Fruit fly (Drosophila melanogaster) whole organism, embryonic: ENCODE data around the gene Hpd.

Experiments used
- Adf1 ChIP-seq: fragments of 200-800 bp; sonication (Bioruptor generic); IDR thresholded peaks from 2 replicates; pipeline ENCODE4 v1.3.6; 2022; ENCODE audit warnings: missing biosample characterization, missing genetic modification characterization
- Asciz ChIP-seq: fragments of 200-800 bp; sonication (Bioruptor generic); optimal IDR thresholded peaks from 2 replicates; lab custom pipeline; 2017; ENCODE audit warnings: missing biosample characterization, mild to moderate bottlenecking, missing genetic modification characterization, missing genetic modification reagents
- Bdp1 ChIP-seq: fragments of 200-800 bp; sonication (Bioruptor generic); optimal IDR thresholded peaks from 3 replicates; lab custom pipeline; 2016; ENCODE audit warnings: missing biosample characterization, missing genetic modification characterization
- CG10321 ChIP-seq: fragments of 200-800 bp; sonication (Bioruptor generic); IDR thresholded peaks from 2 replicates; pipeline ENCODE4 v1.3.6; 2022; ENCODE audit warnings: missing biosample characterization, missing genetic modification characterization
- CG12236 ChIP-seq: fragments of 200-800 bp; sonication (Bioruptor generic); optimal IDR thresholded peaks from 2 replicates; lab custom pipeline; 2016; ENCODE audit warnings: missing biosample characterization, missing genetic modification characterization
- CG13624 ChIP-seq: fragments of 200-800 bp; sonication (Bioruptor generic); optimal IDR thresholded peaks from 2 replicates; lab custom pipeline; 2016; ENCODE audit warnings: missing biosample characterization, missing genetic modification characterization
- CG14860 ChIP-seq: fragments of 200-800 bp; sonication (Bioruptor generic); IDR thresholded peaks from 3 replicates; pipeline ENCODE4 v1.3.6; 2022; ENCODE audit warnings: missing biosample characterization, missing genetic modification characterization; ENCODE audit not compliant: partially characterized antibody
- CG16815 ChIP-seq: fragments of 200-800 bp; sonication (Bioruptor generic); optimal IDR thresholded peaks from 3 replicates; lab custom pipeline; 2017; ENCODE audit warnings: missing biosample characterization, mild to moderate bottlenecking, missing genetic modification characterization
- CG18476 ChIP-seq: fragments of 200-800 bp; sonication (Bioruptor generic); optimal IDR thresholded peaks from 2 replicates; lab custom pipeline; 2016; ENCODE audit warnings: missing biosample characterization, mild to moderate bottlenecking, missing genetic modification characterization
- CG7372 ChIP-seq: fragments of 200-800 bp; sonication (Bioruptor generic); IDR thresholded peaks from 2 replicates; pipeline ENCODE4 v1.3.6; 2022; ENCODE audit warnings: missing biosample characterization, missing genetic modification characterization
- CG8478 ChIP-seq: fragments of >200 bp; optimal IDR thresholded peaks from 2 replicates; lab custom pipeline; 2018
- CkIIα-i1 ChIP-seq: fragments of 200-800 bp; sonication (Bioruptor generic); IDR thresholded peaks from 2 replicates; pipeline ENCODE4 v1.3.6; 2022; ENCODE audit warnings: missing biosample characterization, missing genetic modification characterization
- CrebB ChIP-seq: fragments of 200-800 bp; sonication (Bioruptor generic); optimal IDR thresholded peaks from 3 replicates; lab custom pipeline; 2018; ENCODE audit warnings: missing biosample characterization, mild to moderate bottlenecking, missing genetic modification characterization
- D19A ChIP-seq: fragments of 200-800 bp; optimal IDR thresholded peaks from 3 replicates; lab custom pipeline; 2019; ENCODE audit warnings: missing biosample characterization, mild to moderate bottlenecking, missing genetic modification characterization, moderate library complexity
- Dbx ChIP-seq: fragments of 200-800 bp; sonication (Bioruptor generic); IDR thresholded peaks from 3 replicates; pipeline ENCODE4 v1.3.6; 2022; ENCODE audit warnings: missing biosample characterization, missing genetic modification characterization
- Dref ChIP-seq: fragments of 200-800 bp; sonication (Bioruptor generic); IDR thresholded peaks from 2 replicates; pipeline ENCODE4 v1.3.6; 2022; ENCODE audit warnings: missing biosample characterization, missing genetic modification characterization
- Eip74EF ChIP-seq, 2 experiments: fragments of 200-800 bp in 1 of 2; fragments of >200 bp in 1 of 2; sonication (Bioruptor generic) in 1 of 2; optimal IDR thresholded peaks; 2 replicates each; lab custom pipeline; 2017 to 2019; ENCODE audit warnings: missing biosample characterization in 2 of 2, missing genetic modification characterization in 2 of 2, mild to moderate bottlenecking in 1 of 2, moderate library complexity in 1 of 2
- Lhr ChIP-seq: fragments of 200-800 bp; sonication (Bioruptor generic); optimal IDR thresholded peaks from 3 replicates; lab custom pipeline; 2017; ENCODE audit warnings: mild to moderate bottlenecking, missing biosample characterization, missing genetic modification reagents, missing genetic modification characterization
- Mad ChIP-seq: fragments of 200-800 bp; sonication (Bioruptor generic); optimal IDR thresholded peaks from 2 replicates; lab custom pipeline; 2016; ENCODE audit warnings: missing biosample characterization, missing genetic modification characterization
- Meics ChIP-seq: fragments of 200-800 bp; sonication (Bioruptor generic); optimal IDR thresholded peaks from 2 replicates; lab custom pipeline; 2017; ENCODE audit warnings: missing biosample characterization, mild to moderate bottlenecking, missing genetic modification characterization
- Nf-YA ChIP-seq: fragments of 200-800 bp; sonication (Bioruptor generic); IDR thresholded peaks from 2 replicates; pipeline ENCODE4 v1.3.6; 2022; ENCODE audit warnings: missing biosample characterization, missing genetic modification characterization
- Oaz ChIP-seq: fragments of 200-800 bp; sonication (Bioruptor generic); IDR thresholded peaks from 2 replicates; pipeline ENCODE4 v1.3.6; 2022; ENCODE audit warnings: missing biosample characterization, missing genetic modification characterization
- ac ChIP-seq: fragments of 200-800 bp; sonication (Bioruptor generic); optimal IDR thresholded peaks from 3 replicates; lab custom pipeline; 2017; ENCODE audit warnings: missing biosample characterization, mild to moderate bottlenecking, missing genetic modification characterization
- ap ChIP-seq: fragments of 200-800 bp; sonication (Bioruptor generic); IDR thresholded peaks from 2 replicates; pipeline ENCODE4 v1.3.6; 2022; ENCODE audit warnings: missing biosample characterization, missing genetic modification characterization
- br ChIP-seq: fragments of >200 bp; optimal IDR thresholded peaks from 2 replicates; lab custom pipeline; 2017
- caup ChIP-seq: fragments of 200-800 bp; sonication (Bioruptor generic); optimal IDR thresholded peaks from 3 replicates; lab custom pipeline; 2017; ENCODE audit warnings: missing biosample characterization, mild to moderate bottlenecking, missing genetic modification characterization, moderate library complexity; ENCODE audit not compliant: severe bottlenecking
- chif ChIP-seq, 2 experiments: fragments of 200-800 bp; sonication (Bioruptor generic); optimal IDR thresholded peaks; 3 replicates each; lab custom pipeline; 2016; ENCODE audit warnings: missing biosample characterization in 2 of 2, missing genetic modification characterization in 2 of 2
- chn ChIP-seq: fragments of 200-800 bp; sonication (Bioruptor generic); optimal IDR thresholded peaks from 2 replicates; lab custom pipeline; 2016; ENCODE audit warnings: missing biosample characterization, missing genetic modification characterization
- da ChIP-seq: fragments of 200-800 bp; sonication (Bioruptor generic); optimal IDR thresholded peaks from 2 replicates; lab custom pipeline; 2016; ENCODE audit warnings: missing biosample characterization, missing genetic modification characterization
- danr ChIP-seq: fragments of 200-800 bp; sonication (Bioruptor generic); IDR thresholded peaks from 2 replicates; pipeline ENCODE4 v1.3.6; 2022; ENCODE audit warnings: missing biosample characterization, missing genetic modification characterization
- disco-r ChIP-seq: fragments of 200-800 bp; sonication (Bioruptor generic); optimal IDR thresholded peaks from 2 replicates; lab custom pipeline; 2016; ENCODE audit warnings: missing biosample characterization, missing genetic modification characterization
- dpn ChIP-seq, 2 experiments: fragments of 200-800 bp; sonication (Bioruptor generic); optimal IDR thresholded peaks; 3 replicates each; lab custom pipeline; 2016; ENCODE audit warnings: missing biosample characterization in 2 of 2, missing genetic modification characterization in 2 of 2
- ems ChIP-seq: fragments of 200-800 bp; sonication (Bioruptor generic); optimal IDR thresholded peaks from 3 replicates; lab custom pipeline; 2016; ENCODE audit warnings: missing biosample characterization, missing genetic modification characterization
- esg ChIP-seq: fragments of 200-800 bp; sonication (Bioruptor generic); conservative IDR thresholded peaks from 2 replicates; pipeline ENCODE4 v1.3.6; 2022; ENCODE audit warnings: missing biosample characterization, missing genetic modification characterization
- eyg ChIP-seq: fragments of 200-800 bp; sonication (Bioruptor generic); optimal IDR thresholded peaks from 3 replicates; lab custom pipeline; 2016; ENCODE audit warnings: missing biosample characterization, missing genetic modification characterization
- gcm ChIP-seq: fragments of 200-800 bp; sonication (Bioruptor generic); optimal IDR thresholded peaks from 2 replicates; lab custom pipeline; 2019; ENCODE audit warnings: missing biosample characterization, mild to moderate bottlenecking, missing genetic modification characterization, moderate library complexity
- her ChIP-seq: fragments of 200-800 bp; sonication (Bioruptor generic); optimal IDR thresholded peaks from 2 replicates; lab custom pipeline; 2016; ENCODE audit warnings: missing biosample characterization, missing genetic modification characterization
- luna ChIP-seq: fragments of 200-800 bp; sonication (Bioruptor generic); optimal IDR thresholded peaks from 2 replicates; lab custom pipeline; 2016; ENCODE audit warnings: missing biosample characterization, missing genetic modification characterization
- mld ChIP-seq: fragments of 200-800 bp; sonication (Bioruptor generic); IDR thresholded peaks from 3 replicates; pipeline ENCODE4 v1.3.6; 2022; ENCODE audit warnings: missing biosample characterization, missing genetic modification characterization; ENCODE audit not compliant: partially characterized antibody
- pan ChIP-seq, 4 experiments: fragments of >200 bp in 3 of 4; fragments of 200-800 bp in 1 of 4; sonication (Bioruptor generic) in 1 of 4; optimal IDR thresholded peaks in 3 of 4; IDR thresholded peaks in 1 of 4; 2 replicates each; pipeline versions ENCODE4 v1.3.6 to Lab custom; 2017 to 2022; ENCODE audit warnings: missing biosample characterization in 2 of 4, missing genetic modification characterization in 2 of 4, mixed read lengths in 1 of 4
- pum ChIP-seq: fragments of 200-800 bp; sonication (Bioruptor generic); optimal IDR thresholded peaks from 2 replicates; lab custom pipeline; 2016; ENCODE audit warnings: missing biosample characterization, missing genetic modification characterization
- slbo ChIP-seq: fragments of 200-800 bp; sonication (Bioruptor generic); IDR thresholded peaks from 2 replicates; pipeline ENCODE4 v1.3.6; 2022; ENCODE audit warnings: missing biosample characterization, missing genetic modification characterization
- trem ChIP-seq: fragments of 200-800 bp; optimal IDR thresholded peaks from 3 replicates; lab custom pipeline; 2019; ENCODE audit warnings: missing biosample characterization, mild to moderate bottlenecking, missing genetic modification characterization, moderate library complexity
- tx ChIP-seq: fragments of 200-800 bp; sonication (Bioruptor generic); optimal IDR thresholded peaks from 2 replicates; lab custom pipeline; 2016; ENCODE audit warnings: missing biosample characterization, missing genetic modification characterization
- unc-4 ChIP-seq: fragments of 200-800 bp; sonication (Bioruptor generic); IDR thresholded peaks from 2 replicates; pipeline ENCODE4 v1.3.6; 2022; ENCODE audit warnings: missing biosample characterization, missing genetic modification characterization; ENCODE audit not compliant: partially characterized antibody
- vfl ChIP-seq: fragments of 200-800 bp; sonication (Bioruptor generic); optimal IDR thresholded peaks from 2 replicates; lab custom pipeline; 2016; ENCODE audit warnings: missing biosample characterization, missing genetic modification characterization
- z ChIP-seq: fragments of 200-800 bp; sonication (Bioruptor generic); IDR thresholded peaks from 3 replicates; pipeline ENCODE4 v1.3.6; 2022; ENCODE audit warnings: missing biosample characterization, missing genetic modification characterization
- zen ChIP-seq: fragments of 200-800 bp; sonication (Bioruptor generic); optimal IDR thresholded peaks from 3 replicates; lab custom pipeline; 2018; ENCODE audit warnings: missing biosample characterization, mild to moderate bottlenecking, missing genetic modification characterization, moderate library complexity

The Hpd gene

DNA sequence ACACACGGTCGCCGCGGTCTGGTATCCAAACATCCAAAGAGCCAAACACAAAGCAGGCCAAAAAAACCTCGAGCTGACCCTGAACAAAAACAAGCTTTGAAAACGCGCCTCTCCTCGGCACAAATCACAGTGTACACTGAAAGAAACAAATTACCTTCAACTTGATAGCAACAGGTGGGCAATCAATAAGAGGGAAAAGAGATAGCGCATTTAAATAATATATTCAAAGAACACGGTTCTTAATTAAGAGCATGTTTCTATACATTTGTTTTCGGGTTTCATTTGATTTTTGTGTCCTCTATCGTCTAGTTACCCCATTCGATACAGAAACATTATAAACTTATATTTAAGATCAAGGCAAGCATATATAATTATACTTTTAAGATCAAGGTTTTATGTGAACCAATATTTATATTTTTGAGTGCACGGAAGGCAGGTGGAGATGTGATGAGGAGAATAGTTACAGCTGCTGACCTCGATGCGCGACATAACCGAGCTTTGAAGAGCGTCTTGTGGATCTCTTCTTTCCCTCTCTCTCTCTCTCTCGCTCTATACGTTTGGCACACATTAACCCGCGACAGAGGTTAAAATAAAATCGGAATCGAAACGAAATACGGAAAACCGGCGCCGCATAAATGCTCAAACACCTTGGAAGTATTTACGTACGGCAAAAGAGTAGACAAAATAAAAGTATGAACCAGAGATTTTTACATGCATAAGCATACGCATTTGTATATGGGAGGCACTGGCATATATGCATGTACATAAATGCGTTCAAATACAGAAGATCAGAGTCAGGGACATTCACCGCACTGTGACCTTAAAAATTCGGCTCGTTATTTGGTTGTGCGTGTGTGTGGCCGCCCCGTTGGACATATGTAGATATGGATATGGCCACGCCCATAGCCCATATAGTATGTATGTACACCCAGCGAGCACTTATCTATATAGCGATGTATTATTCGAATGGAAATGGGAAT lies 41.1 kb downstream of the Hpd start (continued):
- peak; percentile 72 for TF ChIP-seq disco-r (GFP tag; lab: Kevin White, UChicago)
- peak; percentile 78 for TF ChIP-seq slbo (GFP tag; lab: Robert Waterston, UW)
- no peak for TF ChIP-seq CG8478
- peak; percentile 48 for TF ChIP-seq her (GFP tag; lab: Kevin White, UChicago)
- peak; percentile 89 for TF ChIP-seq Asciz (GFP tag; lab: Kevin White, UChicago)
- no peak for TF ChIP-seq luna (GFP tag; lab: Kevin White, UChicago)
- TF ChIP-seq danr (GFP tag; lab: Robert Waterston, UW): peak; percentile 57; the same call in 1 of the 2 replicates
- 0 out of 2 replicates have a peak, but pooled peaks have one; percentile 39 for TF ChIP-seq Nf-YA (GFP tag; lab: Robert Waterston, UW)
- peak; percentile 50 for TF ChIP-seq ap (GFP tag; lab: Robert Waterston, UW)
- TF ChIP-seq Eip74EF (GFP tag; optimal IDR thresholded peaks at IDR 0.05; lab: Kevin White, UChicago): peak in 1 of 2 experiments; percentile 88
- TF ChIP-seq chif (GFP tag; optimal IDR thresholded peaks at IDR 0.05; lab: Kevin White, UChicago): peak; percentile 56 to 72
- TF ChIP-seq CG13624 (GFP tag; lab: Kevin White, UChicago): peak; percentile 75
- peak; percentile 65 for TF ChIP-seq pum (GFP tag; lab: Kevin White, UChicago)
- TF ChIP-seq ac (GFP tag; lab: Kevin White, UChicago): peak; percentile 35
- TF ChIP-seq Bdp1: peak; percentile 63
- peak; percentile 69 for TF ChIP-seq ems (GFP tag; lab: Kevin White, UChicago)
- no peak for TF ChIP-seq pan (optimal IDR thresholded peaks at IDR 0.05; lab: Kevin White, UChicago)
- TF ChIP-seq pan (GFP tag; optimal IDR thresholded peaks at IDR 0.05 in 1 of 2, IDR thresholded peaks at IDR 0.05 in 1 of 2): peak in 1 of 2 experiments; percentile 73
- peak; percentile 27 for TF ChIP-seq da
- peak; percentile 32 for TF ChIP-seq Adf1 (GFP tag; lab: Robert Waterston, UW)
- peak; percentile 40; the same call in 1 of the 2 replicates for TF ChIP-seq CG10321 (GFP tag; lab: Robert Waterston, UW)
- peak; percentile 82 for TF ChIP-seq Meics (GFP tag; lab: Kevin White, UChicago)
- peak; percentile 82 for TF ChIP-seq Mad (GFP tag; lab: Kevin White, UChicago)
- TF ChIP-seq trem: peak; percentile 77
- no peak for TF ChIP-seq z (GFP tag; lab: Robert Waterston, UW)
- TF ChIP-seq Dbx (GFP tag; lab: Robert Waterston, UW): peak; percentile 61; the same call in 2 of the 3 replicates
- TF ChIP-seq caup (GFP tag; lab: Kevin White, UChicago): peak; percentile 83
- TF ChIP-seq esg (GFP tag; lab: Robert Waterston, UW): peak; percentile 78
- peak; percentile 74 for TF ChIP-seq CG18476
- peak; percentile 73 for TF ChIP-seq chn
- TF ChIP-seq D19A (tag; lab: Kevin White, UChicago): peak; percentile 84
- TF ChIP-seq dpn (GFP tag; optimal IDR thresholded peaks at IDR 0.05; lab: Kevin White, UChicago): peak; percentile 77 to 84
- peak; percentile 47 for TF ChIP-seq eyg (GFP tag; lab: Kevin White, UChicago)
- peak; percentile 1; the same call in 1 of the 2 replicates for TF ChIP-seq unc-4
- TF ChIP-seq Dref: no peak
- peak; percentile 60 for TF ChIP-seq CG16815 (GFP tag; lab: Kevin White, UChicago)
- TF ChIP-seq CG7372: peak; percentile 71
- TF ChIP-seq zen (tag; lab: Kevin White, UChicago): peak; percentile 46
- peak; percentile 84 for TF ChIP-seq gcm (GFP tag; lab: Kevin White, UChicago)
- no peak for TF ChIP-seq CG14860 (GFP tag; lab: Robert Waterston, UW)
- TF ChIP-seq br: no peak
- peak; percentile 55 for TF ChIP-seq vfl
- TF ChIP-seq Oaz (GFP tag; lab: Robert Waterston, UW): peak; percentile 59
- peak; percentile 45 for TF ChIP-seq CG12236 (GFP tag; lab: Kevin White, UChicago)
- TF ChIP-seq CkIIα-i1 (GFP tag; lab: Robert Waterston, UW): no peak
- TF ChIP-seq mld (GFP tag; lab: Robert Waterston, UW): no peak
- TF ChIP-seq CrebB (tag; lab: Kevin White, UChicago): peak; percentile 71
- TF ChIP-seq tx (GFP tag; lab: Kevin White, UChicago): peak; percentile 75
- TF ChIP-seq Lhr: peak; percentile 43
